Worm (Caenorhabditis elegans) whole organism, L3 larva: ENCODE data around the gene C04E12.5.

Experiments
- ZK546.5 ChIP-seq: sonication (generic microtip); optimal IDR thresholded peaks from 2 replicates; lab custom pipeline; 2017; ENCODE audit warnings: missing biosample characterization, missing genetic modification characterization
- aly-2 ChIP-seq: fragments of 150-350 bp; optimal IDR thresholded peaks from 2 replicates; lab custom pipeline; 2014; ENCODE audit warnings: missing biosample characterization, missing genetic modification characterization
- daf-12 ChIP-seq: fragments of 150-350 bp; optimal IDR thresholded peaks from 2 replicates; lab custom pipeline; 2014; ENCODE audit warnings: missing biosample characterization, missing genetic modification reagents, missing genetic modification characterization
- nhr-23 ChIP-seq: fragments of 150-350 bp; optimal IDR thresholded peaks from 2 replicates; lab custom pipeline; 2014; ENCODE audit warnings: missing biosample characterization, missing genetic modification reagents, missing genetic modification characterization
- ztf-11 ChIP-seq: fragments of 150-350 bp; optimal IDR thresholded peaks from 2 replicates; lab custom pipeline; 2014; ENCODE audit warnings: missing biosample characterization, missing genetic modification characterization

DNA sequence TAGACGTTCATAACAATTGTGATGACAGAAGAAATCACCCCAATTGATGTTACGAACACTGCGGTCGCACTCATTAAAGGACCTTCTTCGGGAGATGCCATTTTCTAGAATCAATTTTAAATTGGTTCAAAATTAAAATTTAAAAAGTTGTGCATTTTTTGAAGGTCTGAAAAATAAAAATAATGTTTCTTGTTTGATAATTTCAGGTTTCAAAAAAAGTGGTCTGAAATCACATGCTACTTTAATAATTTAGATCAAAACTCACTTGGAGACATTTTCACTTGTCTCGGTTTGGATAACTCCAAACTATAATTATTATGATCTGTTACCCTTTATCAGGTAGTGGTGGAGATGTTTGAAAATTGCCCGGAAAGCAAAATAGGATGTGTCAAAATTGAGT is 18.6 kb downstream of the C04E12.5 start, which contains the start of gene srbc-2:
- TF ChIP-seq aly-2 (tag; lab: Kevin White, UChicago): no peak
- TF ChIP-seq ZK546.5 (tag; lab: Kevin White, UChicago): no peak
- no peak for TF ChIP-seq ztf-11 (tag; lab: Kevin White, UChicago)
- no peak for TF ChIP-seq nhr-23 (tag; lab: Kevin White, UChicago)
- no peak for TF ChIP-seq daf-12
